Worm (Caenorhabditis elegans) whole organism, L2 larva: ENCODE results near the gene tnc-2.

ENCODE experiments used
- F13H6.1 ChIP-seq: sonication (generic microtip); optimal IDR thresholded peaks from 2 replicates; lab custom pipeline; 2016; ENCODE audit warnings: missing genetic modification characterization, missing compliant biosample characterization
- Y55F3AM.14 ChIP-seq: fragments of 200-800 bp; sonication (Bioruptor generic); optimal IDR thresholded peaks from 2 replicates; lab custom pipeline; 2018; ENCODE audit warnings: mild to moderate bottlenecking, missing genetic modification characterization, missing compliant biosample characterization
- alr-1 ChIP-seq: fragments of 150-350 bp; optimal IDR thresholded peaks from 2 replicates; lab custom pipeline; 2014; ENCODE audit warnings: missing biosample characterization, missing genetic modification characterization
- aly-2 ChIP-seq: fragments of 150-350 bp; optimal IDR thresholded peaks from 2 replicates; lab custom pipeline; 2014; ENCODE audit warnings: missing biosample characterization, missing genetic modification characterization
- ama-1 ChIP-seq: fragments of 150-350 bp; optimal IDR thresholded peaks from 2 replicates; lab custom pipeline; 2018; ENCODE audit warnings: inconsistent platforms
- blmp-1 ChIP-seq: sonication (generic microtip); optimal IDR thresholded peaks from 2 replicates; lab custom pipeline; 2017; ENCODE audit warnings: missing genetic modification characterization, mild to moderate bottlenecking, missing compliant biosample characterization, antibody characterized with exemption, moderate library complexity; ENCODE audit not compliant: insufficient read depth
- ceh-16 ChIP-seq: fragments of 150-350 bp; optimal IDR thresholded peaks from 2 replicates; lab custom pipeline; 2014; ENCODE audit warnings: missing biosample characterization, missing genetic modification characterization
- ceh-82 ChIP-seq: fragments of 150-350 bp; optimal IDR thresholded peaks from 2 replicates; lab custom pipeline; 2014; ENCODE audit warnings: missing biosample characterization, missing genetic modification characterization
- crh-2 ChIP-seq: sonication (generic microtip); optimal IDR thresholded peaks from 2 replicates; lab custom pipeline; 2017; ENCODE audit warnings: missing biosample characterization, missing genetic modification characterization
- elt-1 ChIP-seq: fragments of 150-350 bp; optimal IDR thresholded peaks from 2 replicates; lab custom pipeline; 2014; ENCODE audit warnings: missing biosample characterization, missing genetic modification characterization
- elt-3 ChIP-seq: sonication (generic microtip); optimal IDR thresholded peaks from 2 replicates; lab custom pipeline; 2017; ENCODE audit warnings: missing biosample characterization, missing genetic modification characterization
- fos-1 ChIP-seq: fragments of 150-350 bp; optimal IDR thresholded peaks from 2 replicates; lab custom pipeline; 2014; ENCODE audit warnings: missing biosample characterization, missing genetic modification characterization
- gmeb-1 ChIP-seq: fragments of 150-350 bp; optimal IDR thresholded peaks from 2 replicates; lab custom pipeline; 2014; ENCODE audit warnings: missing biosample characterization, missing genetic modification characterization
- lin-11 ChIP-seq: fragments of 150-350 bp; sonication (generic microtip); optimal IDR thresholded peaks from 2 replicates; lab custom pipeline; 2014; ENCODE audit warnings: missing biosample characterization, missing genetic modification characterization, inconsistent platforms, mixed read lengths
- lin-39 ChIP-seq: fragments of 150-350 bp; optimal IDR thresholded peaks from 2 replicates; lab custom pipeline; 2014; ENCODE audit warnings: missing biosample characterization, missing genetic modification reagents, missing genetic modification characterization
- lsy-2 ChIP-seq, 2 experiments: fragments of 150-350 bp in 1 of 2; sonication (generic microtip) in 1 of 2; optimal IDR thresholded peaks; 2 replicates each; lab custom pipeline; 2014 to 2017; ENCODE audit warnings: missing biosample characterization in 2 of 2, missing genetic modification characterization in 2 of 2
- mab-5 ChIP-seq: fragments of 150-350 bp; optimal IDR thresholded peaks from 2 replicates; lab custom pipeline; 2014; ENCODE audit warnings: missing biosample characterization, missing genetic modification characterization
- mdl-1 ChIP-seq, 2 experiments: fragments of 150-350 bp in 1 of 2; sonication (generic microtip) in 1 of 2; optimal IDR thresholded peaks; 2 replicates each; lab custom pipeline; 2017; ENCODE audit warnings: missing biosample characterization in 2 of 2, missing genetic modification characterization in 2 of 2
- nhr-10 ChIP-seq: sonication (generic microtip); optimal IDR thresholded peaks from 2 replicates; lab custom pipeline; 2017; ENCODE audit warnings: missing biosample characterization, missing genetic modification characterization
- nhr-12 ChIP-seq: fragments of 150-350 bp; optimal IDR thresholded peaks from 2 replicates; lab custom pipeline; 2014; ENCODE audit warnings: missing biosample characterization, missing genetic modification characterization
- nhr-129 ChIP-seq: fragments of 150-350 bp; optimal IDR thresholded peaks from 2 replicates; lab custom pipeline; 2014; ENCODE audit warnings: missing biosample characterization, missing genetic modification characterization
- nhr-237 ChIP-seq: fragments of 150-350 bp; optimal IDR thresholded peaks from 2 replicates; lab custom pipeline; 2014; ENCODE audit warnings: missing biosample characterization, missing genetic modification characterization
- nhr-25 ChIP-seq: fragments of 150-350 bp; sonication (generic microtip); optimal IDR thresholded peaks from 3 replicates; lab custom pipeline; 2014; ENCODE audit warnings: missing biosample characterization, missing genetic modification characterization
- nhr-77 ChIP-seq: fragments of 150-350 bp; optimal IDR thresholded peaks from 2 replicates; lab custom pipeline; 2014; ENCODE audit warnings: missing biosample characterization, missing genetic modification characterization
- peb-1 ChIP-seq: fragments of 150-350 bp; optimal IDR thresholded peaks from 2 replicates; lab custom pipeline; 2014; ENCODE audit warnings: missing biosample characterization, missing genetic modification characterization
- sem-4 ChIP-seq: fragments of 150-350 bp; optimal IDR thresholded peaks from 2 replicates; lab custom pipeline; 2014; ENCODE audit warnings: missing biosample characterization, missing genetic modification reagents, missing genetic modification characterization
- skn-1 ChIP-seq: sonication (generic microtip); optimal IDR thresholded peaks from 2 replicates; lab custom pipeline; 2017; ENCODE audit warnings: missing biosample characterization, missing genetic modification characterization
- sma-3 ChIP-seq: sonication (generic microtip); optimal IDR thresholded peaks from 2 replicates; lab custom pipeline; 2016; ENCODE audit warnings: missing genetic modification reagents, missing genetic modification characterization, missing compliant biosample characterization
- sma-9 ChIP-seq, 2 experiments: fragments of 150-350 bp in 1 of 2; sonication (generic microtip) in 1 of 2; optimal IDR thresholded peaks; 2 replicates each; lab custom pipeline; 2014 to 2016; ENCODE audit warnings: missing genetic modification characterization in 2 of 2, mild to moderate bottlenecking in 1 of 2, missing biosample characterization in 1 of 2, missing compliant biosample characterization in 1 of 2, missing genetic modification reagents in 1 of 2, moderate library complexity in 1 of 2
- unc-55 ChIP-seq: fragments of 150-350 bp; sonication (generic microtip); optimal IDR thresholded peaks from 3 replicates; lab custom pipeline; 2014; ENCODE audit warnings: missing biosample characterization, missing genetic modification reagents, missing genetic modification characterization
- unc-62 ChIP-seq: fragments of 150-350 bp; optimal IDR thresholded peaks from 2 replicates; lab custom pipeline; 2014; ENCODE audit warnings: missing biosample characterization, missing genetic modification reagents, missing genetic modification characterization
- zag-1 ChIP-seq: fragments of 150-350 bp; optimal IDR thresholded peaks from 2 replicates; lab custom pipeline; 2014; ENCODE audit warnings: missing biosample characterization, missing genetic modification characterization
- ztf-1 ChIP-seq: fragments of 200-800 bp; sonication (Bioruptor generic); conservative IDR thresholded peaks from 2 replicates; pipeline ENCODE4 v1.3.6; 2022; ENCODE audit warnings: missing genetic modification characterization, missing compliant biosample characterization
- ztf-11 ChIP-seq: sonication (generic microtip); optimal IDR thresholded peaks from 2 replicates; lab custom pipeline; 2017; ENCODE audit warnings: missing biosample characterization, missing genetic modification characterization
- ztf-4 ChIP-seq: fragments of 150-350 bp; optimal IDR thresholded peaks from 2 replicates; lab custom pipeline; 2014; ENCODE audit warnings: missing biosample characterization, missing genetic modification characterization

Gene tnc-2

ce11 chrII:10505949-10506348 lies 39.3 kb downstream of the tnc-2 start:
- TF ChIP-seq blmp-1 (no peak), nhr-25 (tag; lab: Kevin White, UChicago) (peak; percentile 1), sma-3 (GFP tag; lab: Kevin White, UChicago) (no peak), ama-1 (no peak), ceh-82 (tag; lab: Kevin White, UChicago) (no peak), aly-2 (tag; lab: Kevin White, UChicago) (no peak), sem-4 (tag; lab: Kevin White, UChicago) (no peak), crh-2 (tag; lab: Kevin White, UChicago) (no peak), nhr-12 (tag; lab: Kevin White, UChicago) (no peak), alr-1 (tag; lab: Kevin White, UChicago) (no peak), sma-9 (GFP tag; optimal IDR thresholded peaks at IDR 0.05; lab: Kevin White, UChicago) (peak; percentile 33), sma-9 (tag; optimal IDR thresholded peaks at IDR 0.05; lab: Kevin White, UChicago) (no peak), ztf-4 (tag; lab: Kevin White, UChicago) (no peak), ztf-11 (tag; lab: Kevin White, UChicago) (no peak), ceh-16 (tag; lab: Kevin White, UChicago) (peak; percentile 25)

ce11 chrII:10507906-10508305 lies 41.3 kb downstream of the tnc-2 start:
- TF ChIP-seq ztf-1 (GFP tag; lab: Robert Waterston, UW) (no peak), ztf-11 (tag; lab: Kevin White, UChicago) (no peak)

- TF ChIP-seq sma-3 (GFP tag; lab: Kevin White, UChicago) (no peak), unc-62 (no peak), skn-1 (tag; lab: Kevin White, UChicago) (no peak)
- TF ChIP-seq, all 48 proteins: peak for 0
These were observed 43.1 kb downstream of the tnc-2 start, which contains the start of gene F59B10.2 for ce11 chrII:10509746-10510145. Gene F59B10.2, minus strand, starts transcription at chrII:10509846.

- TF ChIP-seq Y55F3AM.14 (no peak), gmeb-1 (tag; lab: Kevin White, UChicago) (no peak), F13H6.1 (peak; percentile 25), lin-11 (tag; lab: Kevin White, UChicago) (no peak), nhr-237 (tag; lab: Kevin White, UChicago) (no peak), mab-5 (tag; lab: Kevin White, UChicago) (no peak)
- TF ChIP-seq, all 48 proteins: peak for 1
These were observed 43.6 kb downstream of the tnc-2 start, which contains the start of gene F59B10.3 for ce11 chrII:10510242-10510641. Gene F59B10.3, plus strand, starts transcription at chrII:10510542.

DNA sequence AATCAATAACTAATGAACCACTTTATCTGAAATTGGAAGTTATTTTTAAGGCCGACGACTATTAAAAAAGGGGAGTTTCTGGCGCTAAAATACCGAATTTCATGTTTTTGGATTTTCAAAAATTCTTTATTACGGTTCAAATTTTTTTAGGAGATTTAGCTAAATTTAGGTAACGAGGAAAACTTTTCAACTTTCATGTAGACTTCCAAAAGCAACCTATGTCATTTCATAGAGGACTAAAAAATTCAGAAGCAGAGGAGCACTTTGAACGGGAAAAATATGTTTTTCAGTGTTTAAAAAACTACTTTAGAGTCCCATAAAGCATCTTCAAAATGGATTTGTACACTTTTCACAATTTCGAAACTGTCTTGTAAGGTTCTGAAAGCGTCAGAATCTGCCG lies 46.7 kb downstream of the tnc-2 start:
- TF ChIP-seq aly-2 (tag; lab: Kevin White, UChicago) (no peak), nhr-10 (tag; lab: Kevin White, UChicago) (no peak), lsy-2 (tag; optimal IDR thresholded peaks at IDR 0.05; lab: Kevin White, UChicago) (no peak), alr-1 (tag; lab: Kevin White, UChicago) (no peak), Y55F3AM.14 (no peak), nhr-77 (tag; lab: Kevin White, UChicago) (no peak)

- TF ChIP-seq gmeb-1 (tag; lab: Kevin White, UChicago) (no peak), unc-55 (GFP tag; lab: Kevin White, UChicago) (no peak), nhr-25 (tag; lab: Kevin White, UChicago) (no peak), peb-1 (tag; lab: Kevin White, UChicago) (no peak), alr-1 (tag; lab: Kevin White, UChicago) (no peak), ztf-1 (GFP tag; lab: Robert Waterston, UW) (no peak), nhr-129 (tag; lab: Kevin White, UChicago) (peak; percentile 20), elt-3 (tag; lab: Kevin White, UChicago) (no peak), mdl-1 (tag; optimal IDR thresholded peaks at IDR 0.05; lab: Kevin White, UChicago) (no peak), sma-9 (GFP tag; optimal IDR thresholded peaks at IDR 0.05; lab: Kevin White, UChicago) (peak; percentile 50), sma-9 (tag; optimal IDR thresholded peaks at IDR 0.05; lab: Kevin White, UChicago) (no peak), elt-1 (tag; lab: Kevin White, UChicago) (no peak), aly-2 (tag; lab: Kevin White, UChicago) (no peak), zag-1 (no peak), sma-3 (GFP tag; lab: Kevin White, UChicago) (peak; percentile 64), lin-39 (tag; lab: Kevin White, UChicago) (no peak), ama-1 (no peak), ceh-16 (tag; lab: Kevin White, UChicago) (no peak), fos-1 (tag; lab: Kevin White, UChicago) (peak; percentile 12)
These were observed 48.8 kb downstream of the tnc-2 start for ce11 chrII:10515422-10515821.
